Fruit fly (Drosophila melanogaster) whole organism, embryonic: ENCODE results near the gene GNBP3.

Experiments used
- Atf-2 ChIP-seq: fragments of 200-800 bp; sonication (Bioruptor generic); optimal IDR thresholded peaks from 2 replicates; lab custom pipeline; 2016; ENCODE audit warnings: missing biosample characterization, missing genetic modification characterization
- Bteb2 ChIP-seq: fragments of 200-800 bp; sonication (Bioruptor generic); optimal IDR thresholded peaks from 2 replicates; lab custom pipeline; 2016; ENCODE audit warnings: missing biosample characterization, missing genetic modification characterization
- CG10267 ChIP-seq: fragments of 200-800 bp; sonication (Bioruptor generic); optimal IDR thresholded peaks from 2 replicates; lab custom pipeline; 2018; ENCODE audit warnings: missing biosample characterization, mild to moderate bottlenecking, missing genetic modification characterization, moderate library complexity
- CG11695 ChIP-seq: fragments of 200-800 bp; sonication (Bioruptor generic); IDR thresholded peaks from 3 replicates; pipeline ENCODE4 v1.3.6; 2022; ENCODE audit warnings: missing biosample characterization, missing genetic modification characterization
- CG12071 ChIP-seq: fragments of 200-800 bp; sonication (Bioruptor generic); optimal IDR thresholded peaks from 3 replicates; lab custom pipeline; 2018; ENCODE audit warnings: missing biosample characterization, mild to moderate bottlenecking, missing genetic modification characterization
- CG12104 ChIP-seq: fragments of 200-800 bp; sonication (Bioruptor generic); optimal IDR thresholded peaks from 3 replicates; lab custom pipeline; 2016; ENCODE audit warnings: missing biosample characterization, missing genetic modification characterization
- CG12744 ChIP-seq: fragments of 200-800 bp; sonication (Bioruptor generic); optimal IDR thresholded peaks from 2 replicates; lab custom pipeline; 2016; ENCODE audit warnings: missing biosample characterization, missing genetic modification characterization
- CG13624 ChIP-seq: fragments of 200-800 bp; sonication (Bioruptor generic); optimal IDR thresholded peaks from 2 replicates; lab custom pipeline; 2016; ENCODE audit warnings: missing biosample characterization, missing genetic modification characterization
- CG1602 ChIP-seq: fragments of 200-800 bp; sonication (Bioruptor generic); optimal IDR thresholded peaks from 3 replicates; lab custom pipeline; 2016; ENCODE audit warnings: missing biosample characterization, missing genetic modification characterization
- CG1603 ChIP-seq: fragments of 200-800 bp; sonication (Bioruptor generic); optimal IDR thresholded peaks from 2 replicates; lab custom pipeline; 2019; ENCODE audit warnings: missing biosample characterization, mild to moderate bottlenecking, missing genetic modification characterization, moderate library complexity
- CG16863 ChIP-seq: fragments of 200-800 bp; sonication (Bioruptor generic); optimal IDR thresholded peaks from 3 replicates; lab custom pipeline; 2016; ENCODE audit warnings: missing biosample characterization, missing genetic modification characterization
- CG18262 ChIP-seq: fragments of 200-800 bp; optimal IDR thresholded peaks from 3 replicates; lab custom pipeline; 2019; ENCODE audit warnings: missing biosample characterization, mild to moderate bottlenecking, missing genetic modification characterization, moderate library complexity
- CG2889 ChIP-seq: fragments of 200-800 bp; sonication (Bioruptor generic); IDR thresholded peaks from 3 replicates; pipeline ENCODE4 v1.3.6; 2022; ENCODE audit warnings: missing biosample characterization, missing genetic modification characterization
- CG31224 ChIP-seq: fragments of 200-800 bp; sonication (Bioruptor generic); IDR thresholded peaks from 2 replicates; pipeline ENCODE4 v1.3.6; 2022; ENCODE audit warnings: missing biosample characterization, missing genetic modification characterization
- CG3163 ChIP-seq: fragments of 200-800 bp; sonication (Bioruptor generic); optimal IDR thresholded peaks from 3 replicates; lab custom pipeline; 2016; ENCODE audit warnings: missing biosample characterization, missing genetic modification characterization
- CG33557 ChIP-seq: fragments of 200-800 bp; sonication (Bioruptor generic); optimal IDR thresholded peaks from 2 replicates; lab custom pipeline; 2019; ENCODE audit warnings: missing biosample characterization, mild to moderate bottlenecking, missing genetic modification characterization, moderate library complexity
- CG3407 ChIP-seq: fragments of 200-800 bp; sonication (Bioruptor generic); optimal IDR thresholded peaks from 2 replicates; lab custom pipeline; 2018; ENCODE audit warnings: missing biosample characterization, mild to moderate bottlenecking, missing genetic modification characterization
- CG4707 ChIP-seq: fragments of 200-800 bp; sonication (Bioruptor generic); optimal IDR thresholded peaks from 2 replicates; lab custom pipeline; 2018; ENCODE audit warnings: missing biosample characterization, mild to moderate bottlenecking, missing genetic modification characterization, moderate library complexity
- CG7271 ChIP-seq: fragments of 200-800 bp; sonication (Bioruptor generic); optimal IDR thresholded peaks from 2 replicates; lab custom pipeline; 2018; ENCODE audit warnings: missing biosample characterization, mild to moderate bottlenecking, missing genetic modification characterization, moderate library complexity
- CG9215 ChIP-seq: fragments of 200-800 bp; sonication (Bioruptor generic); IDR thresholded peaks from 2 replicates; pipeline ENCODE4 v1.3.6; 2022; ENCODE audit warnings: missing biosample characterization, missing genetic modification characterization
- Chrac-16 ChIP-seq: fragments of 200-800 bp; sonication (Bioruptor generic); optimal IDR thresholded peaks from 3 replicates; lab custom pipeline; 2016; ENCODE audit warnings: missing biosample characterization, missing genetic modification characterization
- Ets97D ChIP-seq: fragments of 200-800 bp; sonication (Bioruptor generic); optimal IDR thresholded peaks from 3 replicates; lab custom pipeline; 2016; ENCODE audit warnings: missing biosample characterization, missing genetic modification characterization
- Gsc ChIP-seq: fragments of 200-800 bp; sonication (Bioruptor generic); IDR thresholded peaks from 2 replicates; pipeline ENCODE4 v1.3.6; 2022; ENCODE audit warnings: missing biosample characterization, missing genetic modification characterization
- Hey ChIP-seq: fragments of 200-800 bp; sonication (Bioruptor generic); optimal IDR thresholded peaks from 3 replicates; lab custom pipeline; 2018; ENCODE audit warnings: missing biosample characterization, mild to moderate bottlenecking, missing genetic modification characterization
- Hr39 ChIP-seq: fragments of >200 bp; optimal IDR thresholded peaks from 2 replicates; lab custom pipeline; 2017
- MTF-1 ChIP-seq: fragments of 200-800 bp; sonication (Bioruptor generic); optimal IDR thresholded peaks from 2 replicates; lab custom pipeline; 2018; ENCODE audit warnings: missing biosample characterization, mild to moderate bottlenecking, missing genetic modification characterization, borderline replicate concordance
- Med ChIP-seq: fragments of 200-800 bp; sonication (Bioruptor generic); peaks from one replicate; lab custom pipeline; 2016; ENCODE audit warnings: missing biosample characterization, missing genetic modification characterization, mild to moderate bottlenecking, inconsistent platforms, moderate library complexity
- Optix ChIP-seq: fragments of 200-800 bp; sonication (Bioruptor generic); IDR thresholded peaks from 3 replicates; pipeline ENCODE4 v1.3.6; 2022; ENCODE audit warnings: missing biosample characterization, missing genetic modification characterization
- Rfx ChIP-seq: fragments of 200-800 bp; sonication (Bioruptor generic); IDR thresholded peaks from 2 replicates; pipeline ENCODE4 v1.3.6; 2022; ENCODE audit warnings: missing biosample characterization, missing genetic modification characterization
- Vsx1 ChIP-seq: fragments of 200-800 bp; sonication (Bioruptor generic); optimal IDR thresholded peaks from 2 replicates; lab custom pipeline; 2017; ENCODE audit warnings: missing biosample characterization, mild to moderate bottlenecking, missing genetic modification characterization, missing genetic modification reagents
- bsh ChIP-seq, 2 experiments: fragments of 200-800 bp; sonication (Bioruptor generic); optimal IDR thresholded peaks; 2 replicates each; lab custom pipeline; 2017 to 2018; ENCODE audit warnings: mild to moderate bottlenecking in 2 of 2, missing biosample characterization in 2 of 2, missing genetic modification characterization in 2 of 2, moderate library complexity in 1 of 2
- btn ChIP-seq: fragments of 200-800 bp; sonication (Bioruptor generic); optimal IDR thresholded peaks from 2 replicates; lab custom pipeline; 2016; ENCODE audit warnings: missing biosample characterization, missing genetic modification characterization
- dati ChIP-seq: fragments of 200-800 bp; sonication (Bioruptor generic); IDR thresholded peaks from 2 replicates; pipeline ENCODE4 v1.3.6; 2022; ENCODE audit warnings: missing biosample characterization, missing genetic modification characterization
- emc ChIP-seq: fragments of 200-800 bp; sonication (Bioruptor generic); optimal IDR thresholded peaks from 2 replicates; lab custom pipeline; 2016; ENCODE audit warnings: missing biosample characterization, missing genetic modification characterization
- exex ChIP-seq: fragments of 200-800 bp; sonication (Bioruptor generic); optimal IDR thresholded peaks from 4 replicates; lab custom pipeline; 2018; ENCODE audit warnings: missing biosample characterization, mild to moderate bottlenecking, missing genetic modification characterization, moderate library complexity
- ham ChIP-seq: fragments of 200-800 bp; sonication (Bioruptor generic); IDR thresholded peaks from 2 replicates; pipeline ENCODE4 v1.3.6; 2022; ENCODE audit warnings: missing biosample characterization, missing genetic modification characterization
- her ChIP-seq: fragments of 200-800 bp; sonication (Bioruptor generic); optimal IDR thresholded peaks from 2 replicates; lab custom pipeline; 2016; ENCODE audit warnings: missing biosample characterization, missing genetic modification characterization
- lab ChIP-seq: fragments of 200-800 bp; sonication (Bioruptor generic); optimal IDR thresholded peaks from 3 replicates; lab custom pipeline; 2017; ENCODE audit warnings: missing biosample characterization, missing genetic modification characterization, mild to moderate bottlenecking, moderate library complexity, missing genetic modification reagents
- mirr ChIP-seq: fragments of 200-800 bp; sonication (Bioruptor generic); optimal IDR thresholded peaks from 3 replicates; lab custom pipeline; 2018; ENCODE audit warnings: missing biosample characterization, mild to moderate bottlenecking, missing genetic modification characterization
- mld ChIP-seq: fragments of 200-800 bp; sonication (Bioruptor generic); IDR thresholded peaks from 3 replicates; pipeline ENCODE4 v1.3.6; 2022; ENCODE audit warnings: missing biosample characterization, missing genetic modification characterization; ENCODE audit not compliant: partially characterized antibody
- onecut ChIP-seq: fragments of 200-800 bp; sonication (Bioruptor generic); IDR thresholded peaks from 2 replicates; pipeline ENCODE4 v1.3.6; 2022; ENCODE audit warnings: missing biosample characterization, missing genetic modification characterization
- pfk ChIP-seq: fragments of 200-800 bp; sonication (Bioruptor generic); optimal IDR thresholded peaks from 2 replicates; lab custom pipeline; 2018; ENCODE audit warnings: missing biosample characterization, mild to moderate bottlenecking, missing genetic modification characterization, moderate library complexity
- psq ChIP-seq: fragments of 200-800 bp; sonication (Bioruptor generic); optimal IDR thresholded peaks from 2 replicates; lab custom pipeline; 2017; ENCODE audit warnings: missing biosample characterization, missing genetic modification characterization
- rib ChIP-seq: fragments of 200-800 bp; sonication (Bioruptor generic); IDR thresholded peaks from 2 replicates; pipeline ENCODE4 v1.3.6; 2022; ENCODE audit warnings: missing biosample characterization, missing genetic modification characterization
- ro ChIP-seq: fragments of 200-800 bp; sonication (Bioruptor generic); IDR thresholded peaks from 2 replicates; pipeline ENCODE4 v1.3.6; 2022; ENCODE audit warnings: missing biosample characterization, missing genetic modification characterization
- slp2 ChIP-seq: fragments of 200-800 bp; sonication (Bioruptor generic); optimal IDR thresholded peaks from 2 replicates; lab custom pipeline; 2016; ENCODE audit warnings: missing biosample characterization, missing genetic modification characterization
- stwl ChIP-seq: fragments of 200-800 bp; sonication (Bioruptor generic); optimal IDR thresholded peaks from 3 replicates; lab custom pipeline; 2018; ENCODE audit warnings: missing biosample characterization, mild to moderate bottlenecking, missing genetic modification characterization, moderate library complexity
- sug ChIP-seq: fragments of 200-800 bp; optimal IDR thresholded peaks from 2 replicates; lab custom pipeline; 2019; ENCODE audit warnings: missing biosample characterization, mild to moderate bottlenecking, missing genetic modification characterization, moderate library complexity
- tio ChIP-seq: fragments of 200-800 bp; sonication (Bioruptor generic); optimal IDR thresholded peaks from 2 replicates; lab custom pipeline; 2017; ENCODE audit warnings: missing biosample characterization, missing genetic modification characterization, inconsistent platforms
- vnd ChIP-seq: fragments of 200-800 bp; sonication (Bioruptor generic); IDR thresholded peaks from 3 replicates; pipeline ENCODE4 v1.3.6; 2022; ENCODE audit warnings: missing biosample characterization, missing genetic modification characterization; ENCODE audit not compliant: partially characterized antibody

The GNBP3 gene

DNA sequence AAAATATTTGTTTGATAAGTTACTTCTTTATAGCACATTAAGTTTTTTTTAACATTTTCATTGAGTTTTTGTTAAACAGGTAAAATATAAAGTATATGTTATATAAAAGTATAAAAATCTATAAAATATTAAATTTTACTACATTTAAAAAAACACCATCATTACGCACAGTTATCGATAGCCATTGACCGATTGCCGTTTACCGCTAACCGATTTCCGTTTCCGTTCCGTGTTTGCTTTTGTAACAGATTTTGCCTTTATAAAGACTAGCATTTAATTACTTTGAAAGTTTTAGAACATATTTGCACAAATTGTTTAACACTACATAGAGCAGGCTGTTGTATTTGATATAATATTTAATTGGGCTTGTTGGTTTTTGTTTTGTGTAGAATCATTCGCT, 15.2 kb upstream of the GNBP3 start:
- TF ChIP-seq Vsx1 (GFP tag; lab: Kevin White, UChicago), result no peak
- TF ChIP-seq mld (GFP tag; lab: Robert Waterston, UW), result no peak
- no peak for TF ChIP-seq CG11695 (GFP tag; lab: Robert Waterston, UW)
- TF ChIP-seq stwl (tag; lab: Kevin White, UChicago), result peak; percentile 58
- no peak for TF ChIP-seq Bteb2
- TF ChIP-seq CG3163 (GFP tag; lab: Kevin White, UChicago), result no peak
- TF ChIP-seq CG9215, result no peak
- no peak for TF ChIP-seq onecut (GFP tag; lab: Robert Waterston, UW)
- no peak for TF ChIP-seq CG10267
- TF ChIP-seq btn, result no peak
- TF ChIP-seq dati (GFP tag; lab: Robert Waterston, UW), result no peak
- peak; percentile 13 for TF ChIP-seq Ets97D (GFP tag; lab: Kevin White, UChicago)
- TF ChIP-seq CG7271 (tag; lab: Kevin White, UChicago), result peak; percentile 77

DNA sequence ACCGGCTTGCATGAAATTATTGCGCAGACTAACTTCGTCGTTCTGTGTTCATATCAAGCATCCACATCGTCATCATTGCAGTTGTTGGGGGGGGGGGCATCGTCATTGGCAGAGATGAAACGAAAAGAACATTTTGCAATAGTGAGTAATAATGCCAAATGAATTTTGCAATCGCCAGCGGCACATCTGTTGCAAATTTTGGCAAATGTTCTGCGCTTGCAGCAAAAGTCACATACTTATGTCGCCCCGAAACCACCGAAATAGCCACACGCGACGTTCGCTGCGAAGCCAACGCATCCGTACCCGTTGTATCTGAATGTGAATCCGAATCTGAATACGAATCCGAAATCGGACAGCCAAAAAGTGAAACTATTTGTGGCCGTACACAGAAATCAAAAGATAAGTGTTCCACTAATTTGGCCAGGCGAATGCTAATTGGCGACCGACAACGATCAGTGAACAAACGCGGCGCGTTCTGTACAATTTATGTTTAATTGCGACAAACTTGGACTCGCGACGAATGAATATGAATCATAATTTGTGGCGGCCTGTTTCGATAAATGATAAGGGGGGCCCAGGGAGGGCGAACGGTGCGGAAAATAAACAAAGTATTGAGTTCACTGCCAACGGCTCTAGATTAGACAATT, 6.8 kb upstream of the GNBP3 start:
- no peak for TF ChIP-seq pfk (GFP tag; lab: Kevin White, UChicago)
- no peak for TF ChIP-seq CG18262 (tag; lab: Kevin White, UChicago)
- TF ChIP-seq rib (GFP tag; lab: Robert Waterston, UW), result no peak
- no peak for TF ChIP-seq ham (GFP tag; lab: Robert Waterston, UW)
- no peak for TF ChIP-seq tio
- no peak for TF ChIP-seq Hr39
- no peak for TF ChIP-seq CG12744
- TF ChIP-seq MTF-1 (GFP tag; lab: Kevin White, UChicago), result no peak
- TF ChIP-seq her (GFP tag; lab: Kevin White, UChicago), result no peak
- peak; percentile 58 for TF ChIP-seq exex
- TF ChIP-seq Atf-2 (GFP tag; lab: Kevin White, UChicago), result no peak
- peak; percentile 75 for TF ChIP-seq Hey (tag; lab: Kevin White, UChicago)
- no peak for TF ChIP-seq CG4707 (GFP tag; lab: Kevin White, UChicago)
- TF ChIP-seq CG13624 (GFP tag; lab: Kevin White, UChicago), result no peak
- no peak for TF ChIP-seq bsh (GFP tag; optimal IDR thresholded peaks at IDR 0.05; lab: Kevin White, UChicago)
- no peak for TF ChIP-seq CG3407 (GFP tag; lab: Kevin White, UChicago)
- TF ChIP-seq sug, result peak; percentile 48
- no peak for TF ChIP-seq CG16863 (GFP tag; lab: Kevin White, UChicago)
- TF ChIP-seq Optix (GFP tag; lab: Robert Waterston, UW), result no peak
- TF ChIP-seq Gsc, result no peak
- no peak for TF ChIP-seq CG31224 (GFP tag; lab: Robert Waterston, UW)
- no peak for TF ChIP-seq CG2889 (GFP tag; lab: Robert Waterston, UW)
- no peak for TF ChIP-seq Chrac-16 (GFP tag; lab: Kevin White, UChicago)
- TF ChIP-seq CG33557, result no peak
- TF ChIP-seq stwl (tag; lab: Kevin White, UChicago), result no peak
- TF ChIP-seq btn, result no peak
- peak; percentile 34 for TF ChIP-seq lab (GFP tag; lab: Kevin White, UChicago)
- TF ChIP-seq Med (GFP tag; lab: Kevin White, UChicago), result no peak
- TF ChIP-seq CG12104 (GFP tag; lab: Kevin White, UChicago), result no peak
- no peak for TF ChIP-seq CG1602 (GFP tag; lab: Kevin White, UChicago)
- no peak for TF ChIP-seq emc (GFP tag; lab: Kevin White, UChicago)
- TF ChIP-seq vnd, result no peak
- TF ChIP-seq Rfx (GFP tag; lab: Robert Waterston, UW), result no peak
- TF ChIP-seq CG1603 (tag; lab: Kevin White, UChicago), result no peak
- no peak for TF ChIP-seq psq (GFP tag; lab: Kevin White, UChicago)
- TF ChIP-seq ro (GFP tag; lab: Robert Waterston, UW), result no peak
- no peak for TF ChIP-seq slp2 (GFP tag; lab: Kevin White, UChicago)
- TF ChIP-seq mirr (GFP tag; lab: Kevin White, UChicago), result peak; percentile 80
- TF ChIP-seq CG12071 (GFP tag; lab: Kevin White, UChicago), result no peak
